Fruit fly (Drosophila melanogaster): Measurements from ENCODE around the gene CG3308.

Gene CG3308

dm6 chr3R:21237099-21237498 lies 36.5 kb downstream of the CG3308 start, which contains the start of gene e (continued):
- TF ChIP-seq sob (GFP tag; IDR thresholded peaks at IDR 0.05) (0 out of 2 replicates have a peak, but pooled peaks have one; percentile 14), sim (GFP tag; IDR thresholded peaks at IDR 0.05) (no peak), esg (GFP tag; conservative IDR thresholded peaks at IDR 0.05) (no peak), Adf1 (GFP tag; IDR thresholded peaks at IDR 0.05) (peak; percentile 64), slbo (GFP tag; IDR thresholded peaks at IDR 0.05) (no peak), z (GFP tag; IDR thresholded peaks at IDR 0.05) (peak; percentile 8; the same call in 1 of the 3 replicates), repo (GFP tag; optimal IDR thresholded peaks at IDR 0.05) (no peak), jing (GFP tag; optimal IDR thresholded peaks at IDR 0.05) (no peak), shn (GFP tag; optimal IDR thresholded peaks at IDR 0.05) (no peak), CG17568 (GFP tag; optimal IDR thresholded peaks at IDR 0.05) (no peak), ranshi (GFP tag; IDR thresholded peaks at IDR 0.05) (no peak), crp (GFP tag; optimal IDR thresholded peaks at IDR 0.05) (no peak), NC2β (GFP tag; optimal IDR thresholded peaks at IDR 0.05) (no peak), Fer1 (GFP tag; optimal IDR thresholded peaks at IDR 0.05) (no peak), CG18764 (GFP tag; optimal IDR thresholded peaks at IDR 0.05) (no peak), kah (GFP tag; optimal IDR thresholded peaks at IDR 0.05) (no peak), Rx (GFP tag; IDR thresholded peaks at IDR 0.05) (no peak), CG5953 (GFP tag; IDR thresholded peaks at IDR 0.05) (no peak), wor (GFP tag; IDR thresholded peaks at IDR 0.05) (no peak), chinmo (GFP tag; IDR thresholded peaks at IDR 0.05; ENCODE audit: partially characterized antibody) (0 out of 4 replicates have a peak, but pooled peaks have one; percentile 52), ci (GFP tag; IDR thresholded peaks at IDR 0.05) (no peak), zen2 (GFP tag; IDR thresholded peaks at IDR 0.05; ENCODE audit: partially characterized antibody) (no peak), Ets65A (GFP tag) (peak; percentile 83), CG12155 (GFP tag; optimal IDR thresholded peaks at IDR 0.05) (no peak), Ets97D (GFP tag; optimal IDR thresholded peaks at IDR 0.05) (no peak), CG17328 (GFP tag; IDR thresholded peaks at IDR 0.05) (no peak), tgo (GFP tag; IDR thresholded peaks at IDR 0.05) (no peak), wek (GFP tag; optimal IDR thresholded peaks at IDR 0.05) (no peak), sd (tag; optimal IDR thresholded peaks at IDR 0.05) (peak; percentile 21), CG7928 (GFP tag; optimal IDR thresholded peaks at IDR 0.05) (no peak)

dm6 chr3R:21224230-21224629 lies 49.4 kb downstream of the CG3308 start:
- TF ChIP-seq sr (GFP tag; IDR thresholded peaks at IDR 0.05) (peak; percentile 73), CG34422 (GFP tag; IDR thresholded peaks at IDR 0.05) (peak; percentile 18; the same call in 1 of the 3 replicates), CG12391 (tag; optimal IDR thresholded peaks at IDR 0.05) (peak; percentile 25), stc (GFP tag; IDR thresholded peaks at IDR 0.05) (0 out of 2 replicates have a peak, but pooled peaks have one; percentile 22), CG32767 (GFP tag; IDR thresholded peaks at IDR 0.05) (peak; percentile 59; the same call in 1 of the 2 replicates), nerfin-1 (tag; optimal IDR thresholded peaks at IDR 0.05) (peak; percentile 65), pan (optimal IDR thresholded peaks at IDR 0.05) (no peak), pan (GFP tag; optimal IDR thresholded peaks at IDR 0.05 in 1 of 2, IDR thresholded peaks at IDR 0.05 in 1 of 2) (peak in 1 of 2 experiments; percentile 51), ranshi (GFP tag; IDR thresholded peaks at IDR 0.05) (0 out of 2 replicates have a peak, but pooled peaks have one; percentile 15), bigmax (GFP tag; optimal IDR thresholded peaks at IDR 0.05) (no peak), gce (GFP tag; IDR thresholded peaks at IDR 0.05) (no peak), Hmr (GFP tag; optimal IDR thresholded peaks at IDR 0.05) (peak; percentile 27), cas (GFP tag; IDR thresholded peaks at IDR 0.05) (0 out of 2 replicates have a peak, but pooled peaks have one; percentile 38), Bgb (GFP tag; IDR thresholded peaks at IDR 0.05; ENCODE audit: partially characterized antibody) (0 out of 2 replicates have a peak, but pooled peaks have one; percentile 16), hbn (GFP tag; IDR thresholded peaks at IDR 0.05; ENCODE audit: partially characterized antibody) (no peak), dpn (GFP tag; optimal IDR thresholded peaks at IDR 0.05) (peak in 1 of 2 experiments; percentile 24), CG3847 (GFP tag; IDR thresholded peaks at IDR 0.05) (0 out of 2 replicates have a peak, but pooled peaks have one; percentile 26), row (GFP tag; IDR thresholded peaks at IDR 0.05) (peak; percentile 63), HLH3B (GFP tag; IDR thresholded peaks at IDR 0.05) (0 out of 2 replicates have a peak, but pooled peaks have one; percentile 36), Trl (optimal IDR thresholded peaks at IDR 0.05) (peak; percentile 59 to 71), Trl (GFP tag; optimal IDR thresholded peaks at IDR 0.05) (no peak), Awh (GFP tag; IDR thresholded peaks at IDR 0.05) (0 out of 2 replicates have a peak, but pooled peaks have one; percentile 7), prd (optimal IDR thresholded peaks at IDR 0.05) (no peak), prd (GFP tag; IDR thresholded peaks at IDR 0.05) (peak; percentile 40; the same call in 1 of the 3 replicates)
